Fruit fly (Drosophila melanogaster): ENCODE results near the gene NetB.

dm6 chrX:14653691-14654090, 95.5 kb downstream of the NetB start, which contains the start of gene NetA:
- TF ChIP-seq CG7101 (tag; optimal IDR thresholded peaks at IDR 0.05), result no peak
- no peak for TF ChIP-seq CG11617 (GFP tag; optimal IDR thresholded peaks at IDR 0.05)
- no peak for TF ChIP-seq CG7045 (GFP tag; optimal IDR thresholded peaks at IDR 0.05)
- no peak for TF ChIP-seq CG12768 (GFP tag; optimal IDR thresholded peaks at IDR 0.05)
- TF ChIP-seq toe (GFP tag; optimal IDR thresholded peaks at IDR 0.05), result no peak
- no peak for TF ChIP-seq Hr96 (GFP tag; optimal IDR thresholded peaks at IDR 0.05)
- TF ChIP-seq kay (GFP tag; ENCODE audit: borderline replicate concordance), result no peak
